Fruit fly (Drosophila melanogaster): Measurements from ENCODE around the gene AP-1gamma.
A peak's percentile ranks its signal among the peaks of the same experiment; 100 is the strongest.

Gene AP-1gamma

dm6 chrX:9109072-9109844 is 767 bp downstream of the AP-1gamma start (continued):
- TF ChIP-seq CG34376 (GFP tag; optimal IDR thresholded peaks at IDR 0.05) (no peak), scrt (GFP tag; optimal IDR thresholded peaks at IDR 0.05) (peak; percentile 37), sqz (GFP tag; optimal IDR thresholded peaks at IDR 0.05) (peak; percentile 28), Hey (tag; optimal IDR thresholded peaks at IDR 0.05) (no peak), wor (GFP tag; IDR thresholded peaks at IDR 0.05) (no peak), CG14014 (GFP tag; IDR thresholded peaks at IDR 0.05) (no peak), Ada2b (GFP tag; IDR thresholded peaks at IDR 0.05) (0 out of 2 replicates have a peak, but pooled peaks have one; percentile 30), yki (optimal IDR thresholded peaks at IDR 0.05) (no peak), so (GFP tag; IDR thresholded peaks at IDR 0.05) (no peak), br (optimal IDR thresholded peaks at IDR 0.05) (no peak), CG32772 (GFP tag; IDR thresholded peaks at IDR 0.05) (no peak), YL-1 (GFP tag; optimal IDR thresholded peaks at IDR 0.05) (peak; percentile 32), CG13123 (GFP tag; optimal IDR thresholded peaks at IDR 0.05) (no peak), gem (tag; optimal IDR thresholded peaks at IDR 0.05) (peak; percentile 69), stc (GFP tag; IDR thresholded peaks at IDR 0.05) (no peak), Fer1 (GFP tag; optimal IDR thresholded peaks at IDR 0.05) (no peak), eyg (GFP tag; optimal IDR thresholded peaks at IDR 0.05) (peak; percentile 6), ap (GFP tag; IDR thresholded peaks at IDR 0.05) (no peak), ewg (GFP tag; optimal IDR thresholded peaks at IDR 0.05) (peak; percentile 40), sim (GFP tag; IDR thresholded peaks at IDR 0.05) (no peak), CG12744 (GFP tag; optimal IDR thresholded peaks at IDR 0.05) (peak; percentile 22), CG12104 (GFP tag; optimal IDR thresholded peaks at IDR 0.05) (peak; percentile 61), pum (GFP tag; optimal IDR thresholded peaks at IDR 0.05) (no peak), Vsx1 (GFP tag; optimal IDR thresholded peaks at IDR 0.05) (no peak), CG5180 (GFP tag; optimal IDR thresholded peaks at IDR 0.05) (no peak), crp (GFP tag; optimal IDR thresholded peaks at IDR 0.05) (peak in 1 of 2 experiments; percentile 18), D19B (GFP tag; optimal IDR thresholded peaks at IDR 0.05) (peak; percentile 28), CG10209 (GFP tag; optimal IDR thresholded peaks at IDR 0.05) (peak; percentile 58), slou (GFP tag; optimal IDR thresholded peaks at IDR 0.05) (no peak), pnt (GFP tag; optimal IDR thresholded peaks at IDR 0.05) (peak; percentile 25), CG7928 (GFP tag; optimal IDR thresholded peaks at IDR 0.05) (no peak), unc-4 (GFP tag; IDR thresholded peaks at IDR 0.05; ENCODE audit: partially characterized antibody) (no peak), CG15479 (GFP tag; optimal IDR thresholded peaks at IDR 0.05) (peak; percentile 75), CHES-1-like (GFP tag; optimal IDR thresholded peaks at IDR 0.05) (peak; percentile 59), Myb (GFP tag; optimal IDR thresholded peaks at IDR 0.05) (peak; percentile 87), sc (optimal IDR thresholded peaks at IDR 0.05) (no peak), sc (GFP tag; optimal IDR thresholded peaks at IDR 0.05) (peak; percentile 10), CG10431 (GFP tag; optimal IDR thresholded peaks at IDR 0.05) (no peak), CG1792 (GFP tag; optimal IDR thresholded peaks at IDR 0.05) (peak; percentile 3), wek (GFP tag; optimal IDR thresholded peaks at IDR 0.05) (peak; percentile 38), CG17361 (GFP tag; IDR thresholded peaks at IDR 0.05) (peak; percentile 77), prd (optimal IDR thresholded peaks at IDR 0.05) (no peak), prd (GFP tag; IDR thresholded peaks at IDR 0.05) (peak; percentile 60; the same call in 1 of the 3 replicates), shn (GFP tag; optimal IDR thresholded peaks at IDR 0.05) (peak; percentile 72), z (GFP tag; IDR thresholded peaks at IDR 0.05) (no peak), HmgZ (tag; optimal IDR thresholded peaks at IDR 0.05) (peak; percentile 36), CG17612 (GFP tag; IDR thresholded peaks at IDR 0.05) (no peak), D (optimal IDR thresholded peaks at IDR 0.05) (no peak), D (GFP tag; optimal IDR thresholded peaks at IDR 0.05) (peak; percentile 27), az2 (GFP tag; optimal IDR thresholded peaks at IDR 0.05) (peak; percentile 49), da (GFP tag; optimal IDR thresholded peaks at IDR 0.05) (no peak)
